Fruit fly (Drosophila melanogaster) whole organism, embryonic: Measurements from ENCODE around the gene piwi.

Experiments used
- Atf-2 ChIP-seq: fragments of 200-800 bp; sonication (Bioruptor generic); optimal IDR thresholded peaks from 2 replicates; lab custom pipeline; 2016; ENCODE audit warnings: missing biosample characterization, missing genetic modification characterization
- CG10274 ChIP-seq: fragments of 200-800 bp; sonication (Bioruptor generic); optimal IDR thresholded peaks from 3 replicates; lab custom pipeline; 2017; ENCODE audit warnings: missing biosample characterization, mild to moderate bottlenecking, missing genetic modification characterization
- CG10462 ChIP-seq: fragments of 200-800 bp; sonication (Bioruptor generic); optimal IDR thresholded peaks from 2 replicates; lab custom pipeline; 2016; ENCODE audit warnings: missing biosample characterization, missing genetic modification characterization
- CG10565 ChIP-seq: fragments of 200-800 bp; sonication (Bioruptor generic); optimal IDR thresholded peaks from 3 replicates; lab custom pipeline; 2016; ENCODE audit warnings: missing biosample characterization, mild to moderate bottlenecking, missing genetic modification characterization
- CG11085 ChIP-seq: fragments of 200-800 bp; sonication (Bioruptor generic); IDR thresholded peaks from 2 replicates; pipeline ENCODE4 v1.3.6; 2022; ENCODE audit warnings: missing biosample characterization, missing genetic modification characterization
- CG12236 ChIP-seq: fragments of 200-800 bp; sonication (Bioruptor generic); optimal IDR thresholded peaks from 2 replicates; lab custom pipeline; 2016; ENCODE audit warnings: missing biosample characterization, missing genetic modification characterization
- CG14860 ChIP-seq: fragments of 200-800 bp; sonication (Bioruptor generic); IDR thresholded peaks from 3 replicates; pipeline ENCODE4 v1.3.6; 2022; ENCODE audit warnings: missing biosample characterization, missing genetic modification characterization; ENCODE audit not compliant: partially characterized antibody
- CG15073 ChIP-seq: fragments of 200-800 bp; sonication (Bioruptor generic); optimal IDR thresholded peaks from 2 replicates; lab custom pipeline; 2016; ENCODE audit warnings: missing biosample characterization, missing genetic modification characterization
- CG16779 ChIP-seq: fragments of 200-800 bp; sonication (Bioruptor generic); IDR thresholded peaks from 2 replicates; pipeline ENCODE4 v1.3.6; 2022; ENCODE audit warnings: missing biosample characterization, missing genetic modification characterization
- CG16863 ChIP-seq: fragments of 200-800 bp; sonication (Bioruptor generic); optimal IDR thresholded peaks from 3 replicates; lab custom pipeline; 2016; ENCODE audit warnings: missing biosample characterization, missing genetic modification characterization
- CG18599 ChIP-seq: fragments of 200-800 bp; sonication (Bioruptor generic); optimal IDR thresholded peaks from 3 replicates; lab custom pipeline; 2017; ENCODE audit warnings: missing biosample characterization, missing genetic modification characterization, mild to moderate bottlenecking, moderate library complexity, missing genetic modification reagents
- CG31388 ChIP-seq: fragments of 200-800 bp; sonication (Bioruptor generic); optimal IDR thresholded peaks from 2 replicates; lab custom pipeline; 2016; ENCODE audit warnings: missing biosample characterization, missing genetic modification characterization
- CG31441 ChIP-seq: fragments of 200-800 bp; sonication (Bioruptor generic); IDR thresholded peaks from 2 replicates; pipeline ENCODE4 v1.3.6; 2022; ENCODE audit warnings: missing biosample characterization, missing genetic modification characterization
- CG32767 ChIP-seq: fragments of 200-800 bp; sonication (Bioruptor generic); IDR thresholded peaks from 2 replicates; pipeline ENCODE4 v1.3.6; 2022; ENCODE audit warnings: missing biosample characterization, missing genetic modification characterization
- CG4282 ChIP-seq: fragments of 200-800 bp; sonication (Bioruptor generic); optimal IDR thresholded peaks from 2 replicates; lab custom pipeline; 2016; ENCODE audit warnings: missing biosample characterization, missing genetic modification characterization
- CG4404 ChIP-seq: fragments of 200-800 bp; sonication (Bioruptor generic); IDR thresholded peaks from 2 replicates; pipeline ENCODE4 v1.3.6; 2022; ENCODE audit warnings: missing biosample characterization, missing genetic modification characterization
- CG5953 ChIP-seq: fragments of 200-800 bp; sonication (Bioruptor generic); IDR thresholded peaks from 2 replicates; pipeline ENCODE4 v1.3.6; 2022; ENCODE audit warnings: missing biosample characterization, missing genetic modification characterization
- CG9932 ChIP-seq: fragments of 200-800 bp; sonication (Bioruptor generic); IDR thresholded peaks from 2 replicates; pipeline ENCODE4 v1.3.6; 2022; ENCODE audit warnings: missing biosample characterization, missing genetic modification characterization
- Camta ChIP-seq: fragments of 200-800 bp; sonication (Bioruptor generic); optimal IDR thresholded peaks from 2 replicates; lab custom pipeline; 2016; ENCODE audit warnings: missing biosample characterization, missing genetic modification characterization
- Chrac-16 ChIP-seq: fragments of 200-800 bp; sonication (Bioruptor generic); optimal IDR thresholded peaks from 3 replicates; lab custom pipeline; 2016; ENCODE audit warnings: missing biosample characterization, missing genetic modification characterization
- Dll ChIP-seq: fragments of 200-800 bp; sonication (Bioruptor generic); IDR thresholded peaks from 4 replicates; pipeline ENCODE4 v1.3.6; 2022; ENCODE audit warnings: missing biosample characterization, missing genetic modification characterization; ENCODE audit not compliant: partially characterized antibody
- ERR ChIP-seq: fragments of 200-800 bp; sonication (Bioruptor generic); optimal IDR thresholded peaks from 2 replicates; lab custom pipeline; 2016; ENCODE audit warnings: missing biosample characterization, missing genetic modification characterization
- Fer1 ChIP-seq: fragments of 200-800 bp; sonication (Bioruptor generic); optimal IDR thresholded peaks from 2 replicates; lab custom pipeline; 2017; ENCODE audit warnings: missing biosample characterization, mild to moderate bottlenecking, missing genetic modification characterization
- H15 ChIP-seq: fragments of 200-800 bp; sonication (Bioruptor generic); IDR thresholded peaks from 3 replicates; pipeline ENCODE4 v1.3.6; 2022; ENCODE audit warnings: missing biosample characterization, missing genetic modification characterization
- H2.0 ChIP-seq: fragments of 200-800 bp; sonication (Bioruptor generic); IDR thresholded peaks from 2 replicates; pipeline ENCODE4 v1.3.6; 2022; ENCODE audit warnings: missing biosample characterization, missing genetic modification characterization
- MTF-1 ChIP-seq: fragments of 200-800 bp; sonication (Bioruptor generic); optimal IDR thresholded peaks from 2 replicates; lab custom pipeline; 2018; ENCODE audit warnings: missing biosample characterization, mild to moderate bottlenecking, missing genetic modification characterization, borderline replicate concordance
- Mes4 ChIP-seq: fragments of 200-800 bp; sonication (Bioruptor generic); optimal IDR thresholded peaks from 2 replicates; lab custom pipeline; 2016; ENCODE audit warnings: missing biosample characterization, missing genetic modification characterization
- Nf-YA ChIP-seq: fragments of 200-800 bp; sonication (Bioruptor generic); IDR thresholded peaks from 2 replicates; pipeline ENCODE4 v1.3.6; 2022; ENCODE audit warnings: missing biosample characterization, missing genetic modification characterization
- Nf-YC ChIP-seq: fragments of 200-800 bp; optimal IDR thresholded peaks from 3 replicates; lab custom pipeline; 2019; ENCODE audit warnings: missing biosample characterization, mild to moderate bottlenecking, missing genetic modification characterization, moderate library complexity
- Opbp ChIP-seq: fragments of 200-800 bp; sonication (Bioruptor generic); IDR thresholded peaks from 3 replicates; pipeline ENCODE4 v1.3.6; 2022; ENCODE audit warnings: missing biosample characterization, missing genetic modification characterization; ENCODE audit not compliant: partially characterized antibody
- Pdp1 ChIP-seq, 2 experiments: fragments of 200-800 bp; sonication (Bioruptor generic); optimal IDR thresholded peaks; 3 replicates each; lab custom pipeline; 2016; ENCODE audit warnings: missing biosample characterization in 2 of 2, missing genetic modification characterization in 2 of 2, mild to moderate bottlenecking in 1 of 2, moderate library complexity in 1 of 2
- Ptx1 ChIP-seq: fragments of 200-800 bp; sonication (Bioruptor generic); IDR thresholded peaks from 2 replicates; pipeline ENCODE4 v1.3.6; 2022; ENCODE audit warnings: missing biosample characterization, missing genetic modification characterization
- Rfx ChIP-seq: fragments of 200-800 bp; sonication (Bioruptor generic); IDR thresholded peaks from 2 replicates; pipeline ENCODE4 v1.3.6; 2022; ENCODE audit warnings: missing biosample characterization, missing genetic modification characterization
- ab ChIP-seq: fragments of 200-800 bp; sonication (Bioruptor generic); optimal IDR thresholded peaks from 2 replicates; lab custom pipeline; 2016; ENCODE audit warnings: missing biosample characterization, missing genetic modification characterization
- btn ChIP-seq: fragments of 200-800 bp; sonication (Bioruptor generic); optimal IDR thresholded peaks from 2 replicates; lab custom pipeline; 2016; ENCODE audit warnings: missing biosample characterization, missing genetic modification characterization
- cas ChIP-seq: fragments of 200-800 bp; sonication (Bioruptor generic); IDR thresholded peaks from 2 replicates; pipeline ENCODE4 v1.3.6; 2022; ENCODE audit warnings: missing biosample characterization, missing genetic modification characterization
- crc ChIP-seq: fragments of 200-800 bp; sonication (Bioruptor generic); optimal IDR thresholded peaks from 2 replicates; lab custom pipeline; 2016; ENCODE audit warnings: missing biosample characterization, missing genetic modification characterization
- emc ChIP-seq: fragments of 200-800 bp; sonication (Bioruptor generic); optimal IDR thresholded peaks from 2 replicates; lab custom pipeline; 2016; ENCODE audit warnings: missing biosample characterization, missing genetic modification characterization
- ems ChIP-seq: fragments of 200-800 bp; sonication (Bioruptor generic); optimal IDR thresholded peaks from 3 replicates; lab custom pipeline; 2016; ENCODE audit warnings: missing biosample characterization, missing genetic modification characterization
- fru ChIP-seq: fragments of >200 bp; optimal IDR thresholded peaks from 2 replicates; lab custom pipeline; 2017
- gfzf ChIP-seq: fragments of 200-800 bp; sonication (Bioruptor generic); optimal IDR thresholded peaks from 2 replicates; lab custom pipeline; 2016; ENCODE audit warnings: missing biosample characterization, mild to moderate bottlenecking, missing genetic modification characterization, moderate library complexity
- h ChIP-seq: fragments of >200 bp; optimal IDR thresholded peaks from 2 replicates; lab custom pipeline; 2017
- insv ChIP-seq, 2 experiments: fragments of 200-800 bp; sonication (Bioruptor generic); optimal IDR thresholded peaks; 3 replicates each; lab custom pipeline; 2016 to 2018; ENCODE audit warnings: missing biosample characterization in 2 of 2, missing genetic modification characterization in 2 of 2
- lab ChIP-seq: fragments of 200-800 bp; sonication (Bioruptor generic); optimal IDR thresholded peaks from 3 replicates; lab custom pipeline; 2017; ENCODE audit warnings: missing biosample characterization, missing genetic modification characterization, mild to moderate bottlenecking, moderate library complexity, missing genetic modification reagents
- lbe ChIP-seq: fragments of 200-800 bp; sonication (Bioruptor generic); optimal IDR thresholded peaks from 2 replicates; lab custom pipeline; 2016; ENCODE audit warnings: missing biosample characterization, mild to moderate bottlenecking, missing genetic modification characterization
- nerfin-2 ChIP-seq: fragments of 200-800 bp; sonication (Bioruptor generic); IDR thresholded peaks from 2 replicates; pipeline ENCODE4 v1.3.6; 2022; ENCODE audit warnings: missing biosample characterization, missing genetic modification characterization; ENCODE audit not compliant: partially characterized antibody
- onecut ChIP-seq: fragments of 200-800 bp; sonication (Bioruptor generic); IDR thresholded peaks from 2 replicates; pipeline ENCODE4 v1.3.6; 2022; ENCODE audit warnings: missing biosample characterization, missing genetic modification characterization
- pros ChIP-seq: fragments of 200-800 bp; sonication (Bioruptor generic); optimal IDR thresholded peaks from 3 replicates; lab custom pipeline; 2019; ENCODE audit warnings: missing biosample characterization, mild to moderate bottlenecking, missing genetic modification characterization, moderate library complexity
- slou ChIP-seq: fragments of 200-800 bp; sonication (Bioruptor generic); optimal IDR thresholded peaks from 3 replicates; lab custom pipeline; 2016; ENCODE audit warnings: missing biosample characterization, missing genetic modification characterization
- tx ChIP-seq: fragments of 200-800 bp; sonication (Bioruptor generic); optimal IDR thresholded peaks from 2 replicates; lab custom pipeline; 2016; ENCODE audit warnings: missing biosample characterization, missing genetic modification characterization
- zen ChIP-seq: fragments of 200-800 bp; sonication (Bioruptor generic); optimal IDR thresholded peaks from 3 replicates; lab custom pipeline; 2018; ENCODE audit warnings: missing biosample characterization, mild to moderate bottlenecking, missing genetic modification characterization, moderate library complexity

Gene piwi

DNA sequence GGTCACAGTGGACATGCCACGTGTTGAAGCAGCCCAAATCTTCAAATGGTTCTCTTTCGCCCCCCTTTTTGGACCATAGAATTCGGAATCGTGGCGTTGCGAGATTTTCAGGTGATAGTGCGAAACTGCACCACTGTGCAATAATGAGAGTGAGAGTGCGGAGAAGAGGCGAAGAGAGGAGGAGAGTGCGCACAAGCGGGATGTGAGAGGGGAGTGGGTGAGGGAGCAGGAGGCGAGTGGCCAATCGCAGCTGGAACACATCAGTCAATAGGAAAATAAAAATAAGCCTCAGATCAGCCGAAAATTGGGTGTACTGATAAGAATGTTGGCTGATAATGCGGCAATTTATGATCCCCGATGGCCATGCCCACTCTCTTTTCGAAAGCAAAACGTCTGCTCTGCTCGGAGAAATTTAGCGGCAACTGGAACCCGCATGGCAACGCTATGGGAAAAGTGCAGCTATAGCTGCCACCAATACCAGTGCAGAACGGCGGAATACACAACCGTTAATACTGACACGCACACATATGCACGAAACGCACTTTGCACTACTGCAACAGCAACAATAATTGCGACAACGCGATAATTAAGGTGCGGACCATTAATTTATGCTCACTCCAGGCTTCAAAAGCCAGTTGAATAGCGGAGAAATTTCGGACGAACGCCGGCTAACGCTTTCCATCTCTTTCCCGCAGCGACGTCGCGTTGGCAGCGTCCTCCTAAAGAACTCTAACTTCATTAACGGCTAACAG, 19.8 kb downstream of the piwi start (continued):
- no peak; the same call in 1 of the 2 replicates for TF ChIP-seq Rfx (GFP tag; lab: Robert Waterston, UW)
- TF ChIP-seq CG18599 (GFP tag; lab: Kevin White, UChicago), result peak; percentile 36
- TF ChIP-seq CG9932 (GFP tag; lab: Robert Waterston, UW), result no peak
- TF ChIP-seq CG11085 (GFP tag; lab: Robert Waterston, UW), result no peak
- TF ChIP-seq btn (GFP tag; lab: Kevin White, UChicago), result no peak
- TF ChIP-seq Mes4 (GFP tag; lab: Kevin White, UChicago), result no peak
- no peak for TF ChIP-seq CG32767
- TF ChIP-seq lab (GFP tag; lab: Kevin White, UChicago), result no peak
- no peak for TF ChIP-seq CG16863
- TF ChIP-seq CG10274 (GFP tag; lab: Kevin White, UChicago), result no peak
- TF ChIP-seq lbe (GFP tag; lab: Kevin White, UChicago), result no peak
- TF ChIP-seq MTF-1 (GFP tag; lab: Kevin White, UChicago), result no peak
- no peak for TF ChIP-seq H15 (GFP tag; lab: Robert Waterston, UW)
- no peak for TF ChIP-seq ems
- peak; percentile 40 for TF ChIP-seq CG4282 (GFP tag; lab: Kevin White, UChicago)
- no peak for TF ChIP-seq CG16779 (GFP tag; lab: Robert Waterston, UW)
- TF ChIP-seq Fer1 (GFP tag; lab: Kevin White, UChicago), result no peak
- no peak for TF ChIP-seq CG15073 (GFP tag; lab: Kevin White, UChicago)
- no peak for TF ChIP-seq zen (tag; lab: Kevin White, UChicago)
- peak; percentile 94 for TF ChIP-seq Nf-YC (tag; lab: Kevin White, UChicago)
- TF ChIP-seq CG31388 (GFP tag; lab: Kevin White, UChicago), result no peak
- TF ChIP-seq Dll (GFP tag; lab: Robert Waterston, UW), result peak; percentile 34; the same call in 1 of the 4 replicates
- TF ChIP-seq Opbp (GFP tag; lab: Robert Waterston, UW), result no peak
- no peak for TF ChIP-seq pros (GFP tag; lab: Kevin White, UChicago)
- TF ChIP-seq Atf-2 (GFP tag; lab: Kevin White, UChicago), result no peak
- no peak; the same call in 1 of the 2 replicates for TF ChIP-seq CG31441 (GFP tag; lab: Robert Waterston, UW)
- no peak for TF ChIP-seq H2.0 (GFP tag; lab: Robert Waterston, UW)
- TF ChIP-seq CG10565 (GFP tag; lab: Kevin White, UChicago), result no peak
- no peak for TF ChIP-seq CG4404 (GFP tag; lab: Robert Waterston, UW)
- no peak for TF ChIP-seq Ptx1
- no peak for TF ChIP-seq ab (GFP tag; lab: Kevin White, UChicago)
- no peak for TF ChIP-seq gfzf
- no peak for TF ChIP-seq slou (GFP tag; lab: Kevin White, UChicago)
- TF ChIP-seq cas (GFP tag; lab: Robert Waterston, UW), result no peak
- TF ChIP-seq onecut, result no peak
- TF ChIP-seq emc (GFP tag; lab: Kevin White, UChicago), result no peak
- no peak for TF ChIP-seq Chrac-16 (GFP tag; lab: Kevin White, UChicago)
- no peak for TF ChIP-seq crc (GFP tag; lab: Kevin White, UChicago)
- no peak for TF ChIP-seq fru (lab: Kevin White, UChicago)
- no peak for TF ChIP-seq CG10462 (GFP tag; lab: Kevin White, UChicago)
- TF ChIP-seq h (lab: Kevin White, UChicago), result no peak
- TF ChIP-seq Pdp1 (GFP tag; optimal IDR thresholded peaks at IDR 0.05; lab: Kevin White, UChicago), result no peak
- TF ChIP-seq Nf-YA (GFP tag; lab: Robert Waterston, UW), result 0 out of 2 replicates have a peak, but pooled peaks have one; percentile 13
- peak; percentile 13 for TF ChIP-seq ERR (GFP tag; lab: Kevin White, UChicago)
- no peak for TF ChIP-seq Camta
- TF ChIP-seq CG5953 (GFP tag; lab: Robert Waterston, UW), result 0 out of 2 replicates have a peak, but pooled peaks have one; percentile 11
- TF ChIP-seq tx (GFP tag; lab: Kevin White, UChicago), result peak; percentile 4
- TF ChIP-seq insv (GFP tag; optimal IDR thresholded peaks at IDR 0.05; lab: Kevin White, UChicago), result no peak
- peak; percentile 32; the same call in 1 of the 3 replicates for TF ChIP-seq CG14860 (GFP tag; lab: Robert Waterston, UW)
- no peak for TF ChIP-seq CG12236 (GFP tag; lab: Kevin White, UChicago)
- 0 out of 2 replicates have a peak, but pooled peaks have one; percentile 12 for TF ChIP-seq nerfin-2
